Worm (Caenorhabditis elegans): ENCODE data around the gene gbh-1.

DNA sequence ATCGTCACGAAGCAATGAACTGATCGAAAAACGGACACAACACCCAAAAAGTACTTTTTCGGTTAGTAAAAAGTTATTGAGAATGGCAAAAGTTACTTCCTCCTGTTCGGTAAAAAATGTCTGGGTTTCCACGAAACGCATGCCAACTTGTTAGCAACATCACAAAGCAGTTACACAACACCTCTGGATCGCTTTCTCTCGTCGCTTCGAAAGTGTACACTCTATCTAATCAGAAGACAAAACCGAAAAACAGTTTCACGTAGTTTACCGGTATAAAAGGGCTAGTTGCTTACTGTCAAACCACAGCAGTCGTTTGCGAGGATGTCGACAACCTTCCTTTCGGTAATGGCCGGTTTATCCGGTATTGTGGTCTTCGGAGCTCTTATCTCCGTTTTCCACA is 13.3 kb upstream of the gbh-1 start, which contains the start of gene col-80:
- no peak for TF ChIP-seq nfya-1 (tag; optimal IDR thresholded peaks at IDR 0.05; ENCODE audit: borderline replicate concordance, insufficient read depth)
- no peak for TF ChIP-seq let-526 (GFP tag; IDR thresholded peaks at IDR 0.05)
- no peak for TF ChIP-seq Y53G8AR.9 (GFP tag; conservative IDR thresholded peaks at IDR 0.05)
- TF ChIP-seq fkh-3 (tag; optimal IDR thresholded peaks at IDR 0.05), result no peak
- no peak for TF ChIP-seq sea-2 (GFP tag; IDR thresholded peaks at IDR 0.05)
- TF ChIP-seq snpc-1.3 (tag; optimal IDR thresholded peaks at IDR 0.05; ENCODE audit: insufficient read depth), result no peak
- no peak for TF ChIP-seq lin-26 (GFP tag; IDR thresholded peaks at IDR 0.05)
- no peak for TF ChIP-seq tbp1 (GFP tag; optimal IDR thresholded peaks at IDR 0.05)
- TF ChIP-seq nhr-90 (tag; optimal IDR thresholded peaks at IDR 0.05), result no peak
- no peak for TF ChIP-seq B0035.1 (tag; optimal IDR thresholded peaks at IDR 0.05)
- TF ChIP-seq madf-6 (GFP tag; IDR thresholded peaks at IDR 0.05), result no peak
- TF ChIP-seq lin-54 (GFP tag; optimal IDR thresholded peaks at IDR 0.05), result no peak
- TF ChIP-seq unc-62 (GFP tag; optimal IDR thresholded peaks at IDR 0.05), result no peak
- no peak for TF ChIP-seq ets-4 (GFP tag; optimal IDR thresholded peaks at IDR 0.05)
